Fruit fly (Drosophila melanogaster) whole organism, embryonic: ENCODE data around the gene CG43678.

Experiments used
- Awh ChIP-seq: fragments of 200-800 bp; sonication (Bioruptor generic); IDR thresholded peaks from 2 replicates; pipeline ENCODE4, ENCODE4 v1.3.6; 2022; ENCODE audit warnings: missing biosample characterization, missing genetic modification characterization
- BEAF-32 ChIP-seq: fragments of 200-800 bp; sonication (Bioruptor generic); optimal IDR thresholded peaks from 3 replicates; lab custom pipeline; 2017; ENCODE audit warnings: missing biosample characterization, missing genetic modification characterization, mild to moderate bottlenecking, moderate library complexity, missing genetic modification reagents
- C15 ChIP-seq: fragments of 200-800 bp; sonication (Bioruptor generic); IDR thresholded peaks from 3 replicates; pipeline ENCODE4 v1.3.6; 2022; ENCODE audit warnings: missing biosample characterization, missing genetic modification characterization
- CG10274 ChIP-seq: fragments of 200-800 bp; sonication (Bioruptor generic); optimal IDR thresholded peaks from 3 replicates; lab custom pipeline; 2017; ENCODE audit warnings: missing biosample characterization, mild to moderate bottlenecking, missing genetic modification characterization
- CG11247 ChIP-seq: fragments of 200-800 bp; sonication (Bioruptor generic); IDR thresholded peaks from 2 replicates; pipeline ENCODE4 v1.3.6; 2022; ENCODE audit warnings: missing biosample characterization, missing genetic modification characterization
- CG12104 ChIP-seq: fragments of 200-800 bp; sonication (Bioruptor generic); optimal IDR thresholded peaks from 3 replicates; lab custom pipeline; 2016; ENCODE audit warnings: missing biosample characterization, missing genetic modification characterization
- CG12391 ChIP-seq: fragments of 200-800 bp; sonication (Bioruptor generic); optimal IDR thresholded peaks from 3 replicates; lab custom pipeline; 2018; ENCODE audit warnings: missing biosample characterization, mild to moderate bottlenecking, missing genetic modification characterization, moderate library complexity
- CG15011 ChIP-seq: fragments of 200-800 bp; sonication (Bioruptor generic); optimal IDR thresholded peaks from 3 replicates; lab custom pipeline; 2018; ENCODE audit warnings: missing biosample characterization, mild to moderate bottlenecking, missing genetic modification characterization
- CG1602 ChIP-seq: fragments of 200-800 bp; sonication (Bioruptor generic); optimal IDR thresholded peaks from 3 replicates; lab custom pipeline; 2016; ENCODE audit warnings: missing biosample characterization, missing genetic modification characterization
- CG16815 ChIP-seq: fragments of 200-800 bp; sonication (Bioruptor generic); optimal IDR thresholded peaks from 3 replicates; lab custom pipeline; 2017; ENCODE audit warnings: missing biosample characterization, mild to moderate bottlenecking, missing genetic modification characterization
- CG18764 ChIP-seq: fragments of 200-800 bp; sonication (Bioruptor generic); optimal IDR thresholded peaks from 3 replicates; lab custom pipeline; 2016; ENCODE audit warnings: missing biosample characterization, missing genetic modification characterization
- CG2116 ChIP-seq: fragments of 200-800 bp; sonication (Bioruptor generic); optimal IDR thresholded peaks from 3 replicates; lab custom pipeline; 2018; ENCODE audit warnings: missing biosample characterization, mild to moderate bottlenecking, missing genetic modification characterization
- CG2202 ChIP-seq: fragments of 200-800 bp; sonication (Bioruptor generic); optimal IDR thresholded peaks from 2 replicates; lab custom pipeline; 2018; ENCODE audit warnings: missing biosample characterization, mild to moderate bottlenecking, missing genetic modification characterization
- CG31224 ChIP-seq: fragments of 200-800 bp; sonication (Bioruptor generic); IDR thresholded peaks from 2 replicates; pipeline ENCODE4 v1.3.6; 2022; ENCODE audit warnings: missing biosample characterization, missing genetic modification characterization
- CG31365 ChIP-seq: fragments of 200-800 bp; sonication (Bioruptor generic); optimal IDR thresholded peaks from 2 replicates; lab custom pipeline; 2018; ENCODE audit warnings: missing biosample characterization, mild to moderate bottlenecking, missing genetic modification characterization
- CG34224 ChIP-seq: fragments of 200-800 bp; sonication (Bioruptor generic); IDR thresholded peaks from 3 replicates; pipeline ENCODE4 v1.3.6; 2022; ENCODE audit warnings: missing biosample characterization, missing genetic modification characterization; ENCODE audit not compliant: partially characterized antibody
- CG4282 ChIP-seq: fragments of 200-800 bp; sonication (Bioruptor generic); optimal IDR thresholded peaks from 2 replicates; lab custom pipeline; 2016; ENCODE audit warnings: missing biosample characterization, missing genetic modification characterization
- CG4424 ChIP-seq: fragments of 200-800 bp; sonication (Bioruptor generic); optimal IDR thresholded peaks from 3 replicates; lab custom pipeline; 2016; ENCODE audit warnings: missing biosample characterization, missing genetic modification characterization
- CG7786 ChIP-seq: fragments of 200-800 bp; sonication (Bioruptor generic); optimal IDR thresholded peaks from 2 replicates; lab custom pipeline; 2016; ENCODE audit warnings: missing biosample characterization, missing genetic modification characterization
- CG8388 ChIP-seq: fragments of 200-800 bp; sonication (Bioruptor generic); optimal IDR thresholded peaks from 2 replicates; lab custom pipeline; 2019; ENCODE audit warnings: missing biosample characterization, mild to moderate bottlenecking, missing genetic modification characterization, moderate library complexity
- CG8478 ChIP-seq: fragments of >200 bp; optimal IDR thresholded peaks from 2 replicates; lab custom pipeline; 2018
- CG9215 ChIP-seq: fragments of 200-800 bp; sonication (Bioruptor generic); IDR thresholded peaks from 2 replicates; pipeline ENCODE4 v1.3.6; 2022; ENCODE audit warnings: missing biosample characterization, missing genetic modification characterization
- CG9876 ChIP-seq: fragments of 200-800 bp; sonication (Bioruptor generic); optimal IDR thresholded peaks from 2 replicates; lab custom pipeline; 2016; ENCODE audit warnings: missing biosample characterization, missing genetic modification characterization
- CHES-1-like ChIP-seq: fragments of 200-800 bp; sonication (Bioruptor generic); optimal IDR thresholded peaks from 2 replicates; lab custom pipeline; 2016; ENCODE audit warnings: missing biosample characterization, missing genetic modification characterization
- Chrac-16 ChIP-seq: fragments of 200-800 bp; sonication (Bioruptor generic); optimal IDR thresholded peaks from 3 replicates; lab custom pipeline; 2016; ENCODE audit warnings: missing biosample characterization, missing genetic modification characterization
- Gsc ChIP-seq: fragments of 200-800 bp; sonication (Bioruptor generic); IDR thresholded peaks from 2 replicates; pipeline ENCODE4 v1.3.6; 2022; ENCODE audit warnings: missing biosample characterization, missing genetic modification characterization
- HHEX ChIP-seq: fragments of 200-800 bp; sonication (Bioruptor generic); optimal IDR thresholded peaks from 3 replicates; lab custom pipeline; 2017; ENCODE audit warnings: missing biosample characterization, mild to moderate bottlenecking, missing genetic modification characterization, missing genetic modification reagents
- Hand ChIP-seq: fragments of 200-800 bp; sonication (Bioruptor generic); optimal IDR thresholded peaks from 2 replicates; lab custom pipeline; 2017; ENCODE audit warnings: mild to moderate bottlenecking, missing biosample characterization, missing genetic modification reagents, missing genetic modification characterization
- Hmx ChIP-seq: fragments of 200-800 bp; sonication (Bioruptor generic); optimal IDR thresholded peaks from 2 replicates; lab custom pipeline; 2016; ENCODE audit warnings: missing biosample characterization, missing genetic modification characterization
- Hr78 ChIP-seq, 2 experiments: fragments of 200-800 bp in 1 of 2; fragments of >200 bp in 1 of 2; sonication (Bioruptor generic) in 1 of 2; optimal IDR thresholded peaks; 2 replicates each; lab custom pipeline; 2017 to 2019; ENCODE audit warnings: missing biosample characterization in 2 of 2, missing genetic modification characterization in 2 of 2, mild to moderate bottlenecking in 1 of 2, moderate library complexity in 1 of 2
- MTF-1 ChIP-seq: fragments of 200-800 bp; sonication (Bioruptor generic); optimal IDR thresholded peaks from 2 replicates; lab custom pipeline; 2018; ENCODE audit warnings: missing biosample characterization, mild to moderate bottlenecking, missing genetic modification characterization, borderline replicate concordance
- Mad ChIP-seq: fragments of 200-800 bp; sonication (Bioruptor generic); optimal IDR thresholded peaks from 2 replicates; lab custom pipeline; 2016; ENCODE audit warnings: missing biosample characterization, missing genetic modification characterization
- NK7.1 ChIP-seq: fragments of 200-800 bp; sonication (Bioruptor generic); optimal IDR thresholded peaks from 3 replicates; lab custom pipeline; 2016; ENCODE audit warnings: missing biosample characterization, missing genetic modification characterization
- Nf-YA ChIP-seq: fragments of 200-800 bp; sonication (Bioruptor generic); IDR thresholded peaks from 2 replicates; pipeline ENCODE4 v1.3.6; 2022; ENCODE audit warnings: missing biosample characterization, missing genetic modification characterization
- PHDP ChIP-seq: fragments of 200-800 bp; sonication (Bioruptor generic); optimal IDR thresholded peaks from 3 replicates; lab custom pipeline; 2018; ENCODE audit warnings: missing biosample characterization, mild to moderate bottlenecking, missing genetic modification characterization, moderate library complexity
- br ChIP-seq: fragments of >200 bp; optimal IDR thresholded peaks from 2 replicates; lab custom pipeline; 2017
- cas ChIP-seq: fragments of 200-800 bp; sonication (Bioruptor generic); IDR thresholded peaks from 2 replicates; pipeline ENCODE4 v1.3.6; 2022; ENCODE audit warnings: missing biosample characterization, missing genetic modification characterization
- dati ChIP-seq: fragments of 200-800 bp; sonication (Bioruptor generic); IDR thresholded peaks from 2 replicates; pipeline ENCODE4 v1.3.6; 2022; ENCODE audit warnings: missing biosample characterization, missing genetic modification characterization
- dimm ChIP-seq: fragments of 200-800 bp; sonication (Bioruptor generic); IDR thresholded peaks from 2 replicates; pipeline ENCODE4 v1.3.6; 2022; ENCODE audit warnings: missing biosample characterization, missing genetic modification characterization
- disco-r ChIP-seq: fragments of 200-800 bp; sonication (Bioruptor generic); optimal IDR thresholded peaks from 2 replicates; lab custom pipeline; 2016; ENCODE audit warnings: missing biosample characterization, missing genetic modification characterization
- dmrt99B ChIP-seq: fragments of 200-800 bp; sonication (Bioruptor generic); optimal IDR thresholded peaks from 2 replicates; lab custom pipeline; 2018; ENCODE audit warnings: missing biosample characterization, mild to moderate bottlenecking, missing genetic modification characterization, moderate library complexity
- eve ChIP-seq, 2 experiments: fragments of >200 bp; optimal IDR thresholded peaks; 2 replicates each; lab custom pipeline; 2017; ENCODE audit warnings: missing biosample characterization in 2 of 2, missing genetic modification characterization in 2 of 2
- ind ChIP-seq: fragments of 200-800 bp; sonication (Bioruptor generic); optimal IDR thresholded peaks from 3 replicates; lab custom pipeline; 2016; ENCODE audit warnings: missing biosample characterization, missing genetic modification characterization
- kah ChIP-seq: fragments of 200-800 bp; sonication (Bioruptor generic); optimal IDR thresholded peaks from 2 replicates; lab custom pipeline; 2018; ENCODE audit warnings: missing biosample characterization, mild to moderate bottlenecking, missing genetic modification characterization
- oc ChIP-seq: fragments of 200-800 bp; sonication (Bioruptor generic); optimal IDR thresholded peaks from 2 replicates; lab custom pipeline; 2018; ENCODE audit warnings: missing biosample characterization, mild to moderate bottlenecking, missing genetic modification characterization, moderate library complexity
- onecut ChIP-seq: fragments of 200-800 bp; sonication (Bioruptor generic); IDR thresholded peaks from 2 replicates; pipeline ENCODE4 v1.3.6; 2022; ENCODE audit warnings: missing biosample characterization, missing genetic modification characterization
- org-1 ChIP-seq: fragments of 200-800 bp; sonication (Bioruptor generic); optimal IDR thresholded peaks from 2 replicates; lab custom pipeline; 2017; ENCODE audit warnings: missing biosample characterization, missing genetic modification characterization
- otp ChIP-seq: fragments of 200-800 bp; sonication (Bioruptor generic); IDR thresholded peaks from 3 replicates; pipeline ENCODE4, ENCODE4 v1.3.6; 2022; ENCODE audit warnings: missing biosample characterization, missing genetic modification characterization
- sim ChIP-seq: fragments of 200-800 bp; sonication (Bioruptor generic); IDR thresholded peaks from 2 replicates; pipeline ENCODE4 v1.3.6; 2022; ENCODE audit warnings: missing biosample characterization, missing genetic modification characterization
- z ChIP-seq: fragments of 200-800 bp; sonication (Bioruptor generic); IDR thresholded peaks from 3 replicates; pipeline ENCODE4 v1.3.6; 2022; ENCODE audit warnings: missing biosample characterization, missing genetic modification characterization
- zfh2 ChIP-seq: fragments of 200-800 bp; sonication (Bioruptor generic); optimal IDR thresholded peaks from 2 replicates; lab custom pipeline; 2016; ENCODE audit warnings: missing biosample characterization, missing genetic modification characterization

CG43678 gene

DNA sequence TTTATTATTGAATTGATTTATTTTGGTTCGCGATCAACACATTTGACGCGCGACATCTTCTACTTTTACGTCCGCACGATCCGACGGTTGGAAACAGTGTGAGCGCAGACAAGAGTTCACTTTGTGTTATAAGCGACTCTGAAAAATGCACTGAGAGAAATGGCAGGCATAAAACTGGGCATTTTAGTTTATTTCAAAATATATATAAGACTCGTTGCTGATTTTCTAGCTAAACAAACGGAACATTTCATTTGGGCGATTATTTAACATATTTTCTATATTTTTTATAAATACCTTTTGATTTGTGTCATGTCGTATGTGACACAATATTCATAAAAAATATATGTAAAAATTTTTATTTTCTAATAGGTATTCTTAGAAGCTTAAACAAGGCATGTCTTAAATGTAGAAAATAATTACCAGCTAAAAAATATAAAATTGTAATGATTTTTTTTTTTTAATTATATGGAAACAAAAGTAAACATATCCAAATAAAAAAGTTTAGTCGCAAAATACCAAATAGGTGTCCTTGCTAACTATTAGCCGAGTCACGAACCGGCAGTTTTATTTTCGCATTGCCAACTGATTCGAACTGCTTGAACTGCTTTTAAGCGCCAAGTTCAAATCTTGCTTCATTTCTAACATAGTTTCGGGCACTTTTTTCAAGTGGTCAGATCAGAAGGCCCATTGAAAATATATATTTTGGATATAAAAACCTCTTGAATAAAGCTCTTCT, 35.2 kb downstream of the CG43678 start, which contains the start of gene Reck (continued):
- TF ChIP-seq cas (GFP tag; lab: Robert Waterston, UW) (peak; percentile 60; the same call in 1 of the 2 replicates), Awh (GFP tag; lab: Robert Waterston, UW) (peak; percentile 81), sim (peak; percentile 75), CG2116 (GFP tag; lab: Kevin White, UChicago) (peak; percentile 87), oc (peak; percentile 80), MTF-1 (GFP tag; lab: Kevin White, UChicago) (peak; percentile 77), org-1 (GFP tag; lab: Kevin White, UChicago) (peak; percentile 22), NK7.1 (GFP tag; lab: Kevin White, UChicago) (peak; percentile 16), CG8388 (GFP tag; lab: Kevin White, UChicago) (peak; percentile 88), CG4424 (GFP tag; lab: Kevin White, UChicago) (peak; percentile 91), CG18764 (GFP tag; lab: Kevin White, UChicago) (peak; percentile 82), otp (peak; percentile 79; the same call in 2 of the 3 replicates), CG31224 (GFP tag; lab: Robert Waterston, UW) (peak; percentile 55), zfh2 (GFP tag; lab: Kevin White, UChicago) (no peak), CG11247 (GFP tag; lab: Robert Waterston, UW) (peak; percentile 73), eve (GFP tag; optimal IDR thresholded peaks at IDR 0.05; lab: Kevin White, UChicago) (peak in 1 of 2 experiments; percentile 15), CG12104 (GFP tag; lab: Kevin White, UChicago) (peak; percentile 87), Hr78 (GFP tag; optimal IDR thresholded peaks at IDR 0.05; lab: Kevin White, UChicago) (peak in 1 of 2 experiments; percentile 54), br (lab: Kevin White, UChicago) (no peak), CG15011 (no peak), Hand (GFP tag; lab: Kevin White, UChicago) (peak; percentile 42), Gsc (GFP tag; lab: Robert Waterston, UW) (no peak), CG12391 (tag; lab: Kevin White, UChicago) (peak; percentile 90), CG7786 (peak; percentile 20), CG4282 (GFP tag; lab: Kevin White, UChicago) (no peak), CG34224 (GFP tag; lab: Robert Waterston, UW) (no peak), z (GFP tag; lab: Robert Waterston, UW) (no peak), CG1602 (GFP tag; lab: Kevin White, UChicago) (peak; percentile 71), CG8478 (lab: Kevin White, UChicago) (no peak), CG9876 (GFP tag; lab: Kevin White, UChicago) (no peak), PHDP (tag; lab: Kevin White, UChicago) (peak; percentile 89), CG10274 (GFP tag; lab: Kevin White, UChicago) (peak; percentile 45), CG9215 (no peak), Mad (GFP tag; lab: Kevin White, UChicago) (peak; percentile 71), CHES-1-like (no peak), BEAF-32 (GFP tag; lab: Kevin White, UChicago) (no peak), disco-r (no peak), Chrac-16 (GFP tag; lab: Kevin White, UChicago) (peak; percentile 72), dati (GFP tag; lab: Robert Waterston, UW) (peak; percentile 79), Hmx (no peak), ind (peak; percentile 81), onecut (GFP tag; lab: Robert Waterston, UW) (peak; percentile 78), Nf-YA (peak; percentile 78), CG31365 (tag; lab: Kevin White, UChicago) (peak; percentile 98), dmrt99B (peak; percentile 82), C15 (peak; percentile 73; the same call in 2 of the 3 replicates), dimm (GFP tag; lab: Robert Waterston, UW) (no peak), kah (GFP tag; lab: Kevin White, UChicago) (peak; percentile 74), CG2202 (tag; lab: Kevin White, UChicago) (peak; percentile 71), CG16815 (GFP tag; lab: Kevin White, UChicago) (peak; percentile 59), HHEX (GFP tag; lab: Kevin White, UChicago) (peak; percentile 84)
